Worm (Caenorhabditis elegans): Measurements from ENCODE around the gene C02F4.4.

- TF ChIP-seq sea-1 (GFP tag; conservative IDR thresholded peaks at IDR 0.05) = no peak
- TF ChIP-seq ama-1 (optimal IDR thresholded peaks at IDR 0.05) = no peak
- no peak for TF ChIP-seq hmbx-1 (tag; optimal IDR thresholded peaks at IDR 0.05)
- no peak for TF ChIP-seq ets-7 (tag; optimal IDR thresholded peaks at IDR 0.05)
- no peak for TF ChIP-seq B0310.2 (tag; optimal IDR thresholded peaks at IDR 0.05)
- TF ChIP-seq hmg-4 (GFP tag; optimal IDR thresholded peaks at IDR 0.05) = no peak
- TF ChIP-seq tbx-37 (GFP tag; conservative IDR thresholded peaks at IDR 0.05) = no peak
- TF ChIP-seq hnd-1 (tag; optimal IDR thresholded peaks at IDR 0.05) = no peak
- TF ChIP-seq flt-1 (GFP tag; IDR thresholded peaks at IDR 0.05) = no peak
- TF ChIP-seq ceh-13 (GFP tag; optimal IDR thresholded peaks at IDR 0.05) = no peak
- TF ChIP-seq aly-1 (tag; optimal IDR thresholded peaks at IDR 0.05) = no peak
- TF ChIP-seq ceh-36 (tag; optimal IDR thresholded peaks at IDR 0.05) = no peak
Observed at ce11 chrIV:10463987-10464638, 50.9 kb downstream of the C02F4.4 start, which contains the start of gene ugt-43.

Measured in whole organism, early embryonic.